Worm (Caenorhabditis elegans): ENCODE results near the gene algn-9.

ce11 chrII:10594312-10594711 lies 10.2 kb downstream of the algn-9 start:
- TF ChIP-seq aha-1 (tag): no peak
- TF ChIP-seq lin-13 (GFP tag; optimal IDR thresholded peaks at IDR 0.05): no peak
- TF ChIP-seq fos-1 (tag; optimal IDR thresholded peaks at IDR 0.05): no peak
- TF ChIP-seq pqm-1 (tag; optimal IDR thresholded peaks at IDR 0.05): no peak
- no peak for TF ChIP-seq nhr-77 (tag; optimal IDR thresholded peaks at IDR 0.05)
- no peak for TF ChIP-seq aly-2 (tag; optimal IDR thresholded peaks at IDR 0.05)
- TF ChIP-seq nhr-6 (tag; optimal IDR thresholded peaks at IDR 0.05): no peak
- TF ChIP-seq nhr-76 (tag; optimal IDR thresholded peaks at IDR 0.05): no peak

Measured in whole organism, L4 larva.